Fruit fly (Drosophila melanogaster) whole organism, embryonic: ENCODE measurements around the gene CG11085.

Source experiments
- Antp ChIP-seq: fragments of 200-800 bp; sonication (Bioruptor generic); optimal IDR thresholded peaks from 3 replicates; lab custom pipeline; 2016; ENCODE audit warnings: missing biosample characterization, missing genetic modification characterization
- B-H1 ChIP-seq: fragments of 200-800 bp; sonication (Bioruptor generic); IDR thresholded peaks from 3 replicates; pipeline ENCODE4 v1.3.6; 2022; ENCODE audit warnings: missing biosample characterization, missing genetic modification characterization
- B-H2 ChIP-seq: fragments of 200-800 bp; sonication (Bioruptor generic); optimal IDR thresholded peaks from 2 replicates; lab custom pipeline; 2018; ENCODE audit warnings: missing biosample characterization, mild to moderate bottlenecking, missing genetic modification characterization
- CG10274 ChIP-seq: fragments of 200-800 bp; sonication (Bioruptor generic); optimal IDR thresholded peaks from 3 replicates; lab custom pipeline; 2017; ENCODE audit warnings: missing biosample characterization, mild to moderate bottlenecking, missing genetic modification characterization
- CG11247 ChIP-seq: fragments of 200-800 bp; sonication (Bioruptor generic); IDR thresholded peaks from 2 replicates; pipeline ENCODE4 v1.3.6; 2022; ENCODE audit warnings: missing biosample characterization, missing genetic modification characterization
- CG12391 ChIP-seq: fragments of 200-800 bp; sonication (Bioruptor generic); optimal IDR thresholded peaks from 3 replicates; lab custom pipeline; 2018; ENCODE audit warnings: missing biosample characterization, mild to moderate bottlenecking, missing genetic modification characterization, moderate library complexity
- CG13296 ChIP-seq: fragments of 200-800 bp; sonication (Bioruptor generic); optimal IDR thresholded peaks from 3 replicates; lab custom pipeline; 2018; ENCODE audit warnings: missing biosample characterization, mild to moderate bottlenecking, missing genetic modification characterization
- CG15514 ChIP-seq: fragments of 200-800 bp; sonication (Bioruptor generic); optimal IDR thresholded peaks from 3 replicates; lab custom pipeline; 2017; ENCODE audit warnings: missing biosample characterization, missing genetic modification characterization, mild to moderate bottlenecking, moderate library complexity, missing genetic modification reagents
- CG17829 ChIP-seq: fragments of 200-800 bp; optimal IDR thresholded peaks from 2 replicates; lab custom pipeline; 2019; ENCODE audit warnings: missing biosample characterization, mild to moderate bottlenecking, missing genetic modification characterization, moderate library complexity
- CG18262 ChIP-seq: fragments of 200-800 bp; optimal IDR thresholded peaks from 3 replicates; lab custom pipeline; 2019; ENCODE audit warnings: missing biosample characterization, mild to moderate bottlenecking, missing genetic modification characterization, moderate library complexity
- CG2678 ChIP-seq: fragments of 200-800 bp; sonication (Bioruptor generic); optimal IDR thresholded peaks from 3 replicates; lab custom pipeline; 2019; ENCODE audit warnings: missing biosample characterization, mild to moderate bottlenecking, missing genetic modification characterization, moderate library complexity
- CG32772 ChIP-seq: fragments of 200-800 bp; sonication (Bioruptor generic); IDR thresholded peaks from 2 replicates; pipeline ENCODE4 v1.3.6; 2022; ENCODE audit warnings: missing biosample characterization, missing genetic modification characterization
- CG7357 ChIP-seq: fragments of 200-800 bp; sonication (Bioruptor generic); IDR thresholded peaks from 3 replicates; pipeline ENCODE4 v1.3.6; 2022; ENCODE audit warnings: missing biosample characterization, missing genetic modification characterization
- CG7745 ChIP-seq: fragments of 200-800 bp; sonication (Bioruptor generic); optimal IDR thresholded peaks from 2 replicates; lab custom pipeline; 2018; ENCODE audit warnings: missing biosample characterization, mild to moderate bottlenecking, missing genetic modification characterization, moderate library complexity
- CG8388 ChIP-seq: fragments of 200-800 bp; sonication (Bioruptor generic); optimal IDR thresholded peaks from 2 replicates; lab custom pipeline; 2019; ENCODE audit warnings: missing biosample characterization, mild to moderate bottlenecking, missing genetic modification characterization, moderate library complexity
- Dek ChIP-seq: fragments of 200-800 bp; sonication (Bioruptor generic); optimal IDR thresholded peaks from 3 replicates; lab custom pipeline; 2019; ENCODE audit warnings: missing biosample characterization, mild to moderate bottlenecking, missing genetic modification characterization, moderate library complexity
- Dp ChIP-seq: fragments of 200-800 bp; sonication (Bioruptor generic); optimal IDR thresholded peaks from 2 replicates; lab custom pipeline; 2018; ENCODE audit warnings: missing biosample characterization, mild to moderate bottlenecking, missing genetic modification characterization, moderate library complexity
- Drgx ChIP-seq: fragments of 200-800 bp; sonication (Bioruptor generic); IDR thresholded peaks from 2 replicates; pipeline ENCODE4 v1.3.6; 2022; ENCODE audit warnings: missing biosample characterization, missing genetic modification characterization
- HLH4C ChIP-seq: fragments of 200-800 bp; sonication (Bioruptor generic); IDR thresholded peaks from 3 replicates; pipeline ENCODE4 v1.3.6; 2022; ENCODE audit warnings: missing biosample characterization, missing genetic modification characterization; ENCODE audit not compliant: partially characterized antibody
- Hsf ChIP-seq: fragments of 200-800 bp; sonication (Bioruptor generic); optimal IDR thresholded peaks from 3 replicates; lab custom pipeline; 2016; ENCODE audit warnings: missing biosample characterization, missing genetic modification characterization
- Jarid2 ChIP-seq: fragments of 200-800 bp; sonication (Bioruptor generic); optimal IDR thresholded peaks from 3 replicates; lab custom pipeline; 2017; ENCODE audit warnings: mild to moderate bottlenecking, missing biosample characterization, missing genetic modification reagents, missing genetic modification characterization
- Max ChIP-seq: fragments of 200-800 bp; sonication (Bioruptor generic); optimal IDR thresholded peaks from 2 replicates; lab custom pipeline; 2016; ENCODE audit warnings: missing biosample characterization, mild to moderate bottlenecking, missing genetic modification characterization
- Oaz ChIP-seq: fragments of 200-800 bp; sonication (Bioruptor generic); IDR thresholded peaks from 2 replicates; pipeline ENCODE4 v1.3.6; 2022; ENCODE audit warnings: missing biosample characterization, missing genetic modification characterization
- Side ChIP-seq: fragments of 200-800 bp; sonication (Bioruptor generic); optimal IDR thresholded peaks from 2 replicates; lab custom pipeline; 2016; ENCODE audit warnings: missing biosample characterization, missing genetic modification characterization
- Ssrp ChIP-seq: fragments of 200-800 bp; sonication (Bioruptor generic); optimal IDR thresholded peaks from 2 replicates; lab custom pipeline; 2018; ENCODE audit warnings: missing biosample characterization, mild to moderate bottlenecking, missing genetic modification characterization, moderate library complexity
- ac ChIP-seq: fragments of 200-800 bp; sonication (Bioruptor generic); optimal IDR thresholded peaks from 3 replicates; lab custom pipeline; 2017; ENCODE audit warnings: missing biosample characterization, mild to moderate bottlenecking, missing genetic modification characterization
- caup ChIP-seq: fragments of 200-800 bp; sonication (Bioruptor generic); optimal IDR thresholded peaks from 3 replicates; lab custom pipeline; 2017; ENCODE audit warnings: missing biosample characterization, mild to moderate bottlenecking, missing genetic modification characterization, moderate library complexity; ENCODE audit not compliant: severe bottlenecking
- ci ChIP-seq: fragments of 200-800 bp; sonication (Bioruptor generic); IDR thresholded peaks from 3 replicates; pipeline ENCODE4 v1.3.6; 2022; ENCODE audit warnings: missing biosample characterization, missing genetic modification characterization
- cwo ChIP-seq: fragments of 200-800 bp; sonication (Bioruptor generic); optimal IDR thresholded peaks from 3 replicates; lab custom pipeline; 2017; ENCODE audit warnings: missing biosample characterization, missing genetic modification characterization, mild to moderate bottlenecking, moderate library complexity, missing genetic modification reagents
- dan ChIP-seq: fragments of 200-800 bp; sonication (Bioruptor generic); IDR thresholded peaks from 2 replicates; pipeline ENCODE4 v1.3.6; 2022; ENCODE audit warnings: missing biosample characterization, missing genetic modification characterization
- dati ChIP-seq: fragments of 200-800 bp; sonication (Bioruptor generic); IDR thresholded peaks from 2 replicates; pipeline ENCODE4 v1.3.6; 2022; ENCODE audit warnings: missing biosample characterization, missing genetic modification characterization
- esg ChIP-seq: fragments of 200-800 bp; sonication (Bioruptor generic); conservative IDR thresholded peaks from 2 replicates; pipeline ENCODE4 v1.3.6; 2022; ENCODE audit warnings: missing biosample characterization, missing genetic modification characterization
- ewg ChIP-seq: fragments of 200-800 bp; sonication (Bioruptor generic); optimal IDR thresholded peaks from 3 replicates; lab custom pipeline; 2017; ENCODE audit warnings: mild to moderate bottlenecking, missing biosample characterization, missing genetic modification reagents, missing genetic modification characterization
- eyg ChIP-seq: fragments of 200-800 bp; sonication (Bioruptor generic); optimal IDR thresholded peaks from 3 replicates; lab custom pipeline; 2016; ENCODE audit warnings: missing biosample characterization, missing genetic modification characterization
- ftz-f1 ChIP-seq: fragments of 200-800 bp; sonication (Bioruptor generic); optimal IDR thresholded peaks from 2 replicates; lab custom pipeline; 2016; ENCODE audit warnings: missing biosample characterization, missing genetic modification characterization
- jing ChIP-seq: fragments of 200-800 bp; sonication (Bioruptor generic); optimal IDR thresholded peaks from 2 replicates; lab custom pipeline; 2018; ENCODE audit warnings: missing biosample characterization, mild to moderate bottlenecking, missing genetic modification characterization
- lab ChIP-seq: fragments of 200-800 bp; sonication (Bioruptor generic); optimal IDR thresholded peaks from 3 replicates; lab custom pipeline; 2017; ENCODE audit warnings: missing biosample characterization, missing genetic modification characterization, mild to moderate bottlenecking, moderate library complexity, missing genetic modification reagents
- maf-S ChIP-seq: fragments of 200-800 bp; sonication (Bioruptor generic); optimal IDR thresholded peaks from 2 replicates; lab custom pipeline; 2016; ENCODE audit warnings: missing biosample characterization, missing genetic modification characterization
- odd ChIP-seq: fragments of 200-800 bp; sonication (Bioruptor generic); optimal IDR thresholded peaks from 2 replicates; lab custom pipeline; 2017; ENCODE audit warnings: missing biosample characterization, mild to moderate bottlenecking, missing genetic modification characterization
- otp ChIP-seq: fragments of 200-800 bp; sonication (Bioruptor generic); IDR thresholded peaks from 3 replicates; pipeline ENCODE4, ENCODE4 v1.3.6; 2022; ENCODE audit warnings: missing biosample characterization, missing genetic modification characterization
- pho ChIP-seq: fragments of 200-800 bp; sonication (Bioruptor generic); optimal IDR thresholded peaks from 2 replicates; lab custom pipeline; 2016; ENCODE audit warnings: missing biosample characterization, missing genetic modification characterization
- shn ChIP-seq: fragments of 200-800 bp; sonication (Bioruptor generic); optimal IDR thresholded peaks from 3 replicates; lab custom pipeline; 2016; ENCODE audit warnings: missing biosample characterization, missing genetic modification characterization
- sima ChIP-seq: fragments of 200-800 bp; sonication (Bioruptor generic); optimal IDR thresholded peaks from 2 replicates; lab custom pipeline; 2016; ENCODE audit warnings: missing biosample characterization, missing genetic modification characterization
- slou ChIP-seq: fragments of 200-800 bp; sonication (Bioruptor generic); optimal IDR thresholded peaks from 3 replicates; lab custom pipeline; 2016; ENCODE audit warnings: missing biosample characterization, missing genetic modification characterization
- sqz ChIP-seq: fragments of 200-800 bp; sonication (Bioruptor generic); optimal IDR thresholded peaks from 3 replicates; lab custom pipeline; 2018; ENCODE audit warnings: missing biosample characterization, mild to moderate bottlenecking, missing genetic modification characterization
- stwl ChIP-seq: fragments of 200-800 bp; sonication (Bioruptor generic); optimal IDR thresholded peaks from 3 replicates; lab custom pipeline; 2018; ENCODE audit warnings: missing biosample characterization, mild to moderate bottlenecking, missing genetic modification characterization, moderate library complexity
- trh ChIP-seq: fragments of 200-800 bp; sonication (Bioruptor generic); optimal IDR thresholded peaks from 2 replicates; lab custom pipeline; 2016; ENCODE audit warnings: missing biosample characterization, missing genetic modification characterization
- vvl ChIP-seq: fragments of 200-800 bp; sonication (Bioruptor generic); IDR thresholded peaks from 2 replicates; pipeline ENCODE4 v1.3.6; 2022; ENCODE audit warnings: missing biosample characterization, missing genetic modification characterization
- zf30C ChIP-seq: fragments of 200-800 bp; sonication (Bioruptor generic); optimal IDR thresholded peaks from 3 replicates; lab custom pipeline; 2018; ENCODE audit warnings: missing biosample characterization, mild to moderate bottlenecking, missing genetic modification characterization
- zfh1 ChIP-seq: fragments of 200-800 bp; sonication (Bioruptor generic); IDR thresholded peaks from 3 replicates; pipeline ENCODE4 v1.3.6; 2022; ENCODE audit warnings: missing biosample characterization, missing genetic modification characterization
- zfh2 ChIP-seq: fragments of 200-800 bp; sonication (Bioruptor generic); optimal IDR thresholded peaks from 2 replicates; lab custom pipeline; 2016; ENCODE audit warnings: missing biosample characterization, missing genetic modification characterization

CG11085 gene

DNA sequence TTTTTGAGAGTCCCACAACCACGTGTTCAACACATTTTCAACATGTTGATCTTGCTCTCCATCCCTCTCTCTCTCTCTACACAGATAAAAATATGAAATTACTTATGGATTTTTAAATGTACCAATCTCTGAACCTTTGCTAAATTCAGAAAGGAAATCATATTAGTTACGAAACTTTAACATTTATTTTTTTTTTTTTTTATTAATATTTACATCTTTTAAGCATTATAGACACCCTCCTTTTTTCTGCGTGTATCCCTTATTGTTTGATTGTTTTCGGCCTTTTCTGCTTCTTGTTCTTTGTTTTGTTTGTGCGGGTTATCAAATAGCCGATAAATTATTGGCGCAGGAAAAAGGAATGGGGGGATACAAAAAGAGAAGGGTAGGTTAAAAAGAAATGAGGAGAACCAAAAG lies 50.4 kb downstream of the CG11085 start (continued):
- TF ChIP-seq B-H2 (GFP tag; lab: Kevin White, UChicago): peak; percentile 97
- peak; percentile 75 for TF ChIP-seq CG10274 (GFP tag; lab: Kevin White, UChicago)
- TF ChIP-seq CG11247 (GFP tag; lab: Robert Waterston, UW): peak; percentile 95
- TF ChIP-seq otp: peak; percentile 93
- TF ChIP-seq ewg (GFP tag; lab: Kevin White, UChicago): peak; percentile 83
- no peak for TF ChIP-seq HLH4C (GFP tag; lab: Robert Waterston, UW)
- TF ChIP-seq ci (GFP tag; lab: Robert Waterston, UW): peak; percentile 94
- TF ChIP-seq Side (GFP tag; lab: Kevin White, UChicago): peak; percentile 61
- peak; percentile 98 for TF ChIP-seq CG2678 (tag; lab: Kevin White, UChicago)
- TF ChIP-seq eyg (GFP tag; lab: Kevin White, UChicago): no peak
- TF ChIP-seq CG8388 (GFP tag; lab: Kevin White, UChicago): peak; percentile 97
- TF ChIP-seq cwo (GFP tag; lab: Kevin White, UChicago): peak; percentile 95
- TF ChIP-seq Drgx (GFP tag; lab: Robert Waterston, UW): peak; percentile 76
- TF ChIP-seq Ssrp (tag; lab: Kevin White, UChicago): peak; percentile 97
- TF ChIP-seq jing (GFP tag; lab: Kevin White, UChicago): peak; percentile 63
- TF ChIP-seq CG17829 (tag; lab: Kevin White, UChicago): peak; percentile 99
- TF ChIP-seq pho: peak; percentile 87
- peak; percentile 89 for TF ChIP-seq esg (GFP tag; lab: Robert Waterston, UW)
- peak; percentile 68 for TF ChIP-seq zfh2
- peak; percentile 99 for TF ChIP-seq CG18262
- TF ChIP-seq odd: peak; percentile 92
- peak; percentile 96 for TF ChIP-seq sqz (GFP tag; lab: Kevin White, UChicago)
- TF ChIP-seq Max (GFP tag; lab: Kevin White, UChicago): peak; percentile 93
- TF ChIP-seq ftz-f1 (GFP tag; lab: Kevin White, UChicago): no peak
- peak; percentile 91 for TF ChIP-seq trh (GFP tag; lab: Kevin White, UChicago)
- peak; percentile 98 for TF ChIP-seq vvl (GFP tag; lab: Robert Waterston, UW)
- TF ChIP-seq Antp (GFP tag; lab: Kevin White, UChicago): peak; percentile 67
- peak; percentile 84 for TF ChIP-seq slou
- peak; percentile 91 for TF ChIP-seq B-H1 (GFP tag; lab: Robert Waterston, UW)
- TF ChIP-seq Jarid2 (GFP tag; lab: Kevin White, UChicago): peak; percentile 76
- TF ChIP-seq stwl: peak; percentile 86
- TF ChIP-seq shn: peak; percentile 35
- peak; percentile 92 for TF ChIP-seq CG7745 (tag; lab: Kevin White, UChicago)
- peak; percentile 94 for TF ChIP-seq caup (GFP tag; lab: Kevin White, UChicago)
- peak; percentile 99 for TF ChIP-seq zf30C (GFP tag; lab: Kevin White, UChicago)
- peak; percentile 96 for TF ChIP-seq CG13296 (GFP tag; lab: Kevin White, UChicago)
- peak; percentile 96 for TF ChIP-seq lab
- TF ChIP-seq ac (GFP tag; lab: Kevin White, UChicago): peak; percentile 93
- peak; percentile 84 for TF ChIP-seq Oaz (GFP tag; lab: Robert Waterston, UW)
- TF ChIP-seq dati (GFP tag; lab: Robert Waterston, UW): peak; percentile 80; the same call in 1 of the 2 replicates
- TF ChIP-seq CG12391 (tag; lab: Kevin White, UChicago): peak; percentile 98
- peak; percentile 88 for TF ChIP-seq CG7357 (GFP tag; lab: Robert Waterston, UW)
- TF ChIP-seq maf-S (GFP tag; lab: Kevin White, UChicago): peak; percentile 70
- no peak for TF ChIP-seq Dp (GFP tag; lab: Kevin White, UChicago)
- TF ChIP-seq Hsf (GFP tag; lab: Kevin White, UChicago): peak; percentile 92
- TF ChIP-seq CG15514 (GFP tag; lab: Kevin White, UChicago): peak; percentile 84
- peak; percentile 95 for TF ChIP-seq CG32772 (GFP tag; lab: Robert Waterston, UW)
- TF ChIP-seq zfh1 (GFP tag; lab: Robert Waterston, UW): peak; percentile 97
- peak; percentile 57 for TF ChIP-seq sima
- peak; percentile 96 for TF ChIP-seq Dek
- peak; percentile 79; the same call in 1 of the 2 replicates for TF ChIP-seq dan (GFP tag; lab: Robert Waterston, UW)
